Fruit fly (Drosophila melanogaster) whole organism, embryonic: ENCODE results near the gene corn.

ENCODE experiments used
- Atf-2 ChIP-seq: fragments of 200-800 bp; sonication (Bioruptor generic); optimal IDR thresholded peaks from 2 replicates; lab custom pipeline; 2016; ENCODE audit warnings: missing biosample characterization, missing genetic modification characterization
- Bgb ChIP-seq: fragments of 200-800 bp; sonication (Bioruptor generic); IDR thresholded peaks from 2 replicates; pipeline ENCODE4 v1.3.6; 2022; ENCODE audit warnings: missing biosample characterization, missing genetic modification characterization; ENCODE audit not compliant: partially characterized antibody
- Blimp-1 ChIP-seq: fragments of 200-800 bp; sonication (Bioruptor generic); optimal IDR thresholded peaks from 3 replicates; lab custom pipeline; 2018; ENCODE audit warnings: missing biosample characterization, missing genetic modification characterization, mild to moderate bottlenecking, moderate library complexity, missing genetic modification reagents
- CG10321 ChIP-seq: fragments of 200-800 bp; sonication (Bioruptor generic); IDR thresholded peaks from 2 replicates; pipeline ENCODE4 v1.3.6; 2022; ENCODE audit warnings: missing biosample characterization, missing genetic modification characterization
- CG10979 ChIP-seq: fragments of 200-800 bp; sonication (Bioruptor generic); optimal IDR thresholded peaks from 2 replicates; lab custom pipeline; 2018; ENCODE audit warnings: missing biosample characterization, mild to moderate bottlenecking, missing genetic modification characterization, moderate library complexity
- CG11504 ChIP-seq: fragments of 200-800 bp; sonication (Bioruptor generic); optimal IDR thresholded peaks from 3 replicates; lab custom pipeline; 2019; ENCODE audit warnings: missing biosample characterization, mild to moderate bottlenecking, missing genetic modification characterization, moderate library complexity
- CG11695 ChIP-seq: fragments of 200-800 bp; sonication (Bioruptor generic); IDR thresholded peaks from 3 replicates; pipeline ENCODE4 v1.3.6; 2022; ENCODE audit warnings: missing biosample characterization, missing genetic modification characterization
- CG12071 ChIP-seq: fragments of 200-800 bp; sonication (Bioruptor generic); optimal IDR thresholded peaks from 3 replicates; lab custom pipeline; 2018; ENCODE audit warnings: missing biosample characterization, mild to moderate bottlenecking, missing genetic modification characterization
- CG12219 ChIP-seq: fragments of 200-800 bp; sonication (Bioruptor generic); optimal IDR thresholded peaks from 3 replicates; lab custom pipeline; 2018; ENCODE audit warnings: missing biosample characterization, mild to moderate bottlenecking, missing genetic modification characterization
- CG12299 ChIP-seq: fragments of 200-800 bp; sonication (Bioruptor generic); optimal IDR thresholded peaks from 2 replicates; lab custom pipeline; 2018; ENCODE audit warnings: missing biosample characterization, mild to moderate bottlenecking, missing genetic modification characterization
- CG13287 ChIP-seq: fragments of 200-800 bp; sonication (Bioruptor generic); IDR thresholded peaks from 2 replicates; pipeline ENCODE4 v1.3.6; 2022; ENCODE audit warnings: missing biosample characterization, missing genetic modification characterization; ENCODE audit not compliant: partially characterized antibody
- CG15696 ChIP-seq: fragments of 200-800 bp; sonication (Bioruptor generic); optimal IDR thresholded peaks from 2 replicates; lab custom pipeline; 2019; ENCODE audit warnings: missing biosample characterization, mild to moderate bottlenecking, missing genetic modification characterization, moderate library complexity
- CG17328 ChIP-seq: fragments of 200-800 bp; sonication (Bioruptor generic); IDR thresholded peaks from 2 replicates; pipeline ENCODE4 v1.3.6; 2022; ENCODE audit warnings: missing biosample characterization, missing genetic modification characterization
- CG17359 ChIP-seq: fragments of 200-800 bp; sonication (Bioruptor generic); optimal IDR thresholded peaks from 3 replicates; lab custom pipeline; 2018; ENCODE audit warnings: missing biosample characterization, mild to moderate bottlenecking, missing genetic modification characterization, moderate library complexity
- CG18262 ChIP-seq: fragments of 200-800 bp; optimal IDR thresholded peaks from 3 replicates; lab custom pipeline; 2019; ENCODE audit warnings: missing biosample characterization, mild to moderate bottlenecking, missing genetic modification characterization, moderate library complexity
- CG2712 ChIP-seq: fragments of 200-800 bp; optimal IDR thresholded peaks from 3 replicates; lab custom pipeline; 2019; ENCODE audit warnings: missing biosample characterization, mild to moderate bottlenecking, missing genetic modification characterization, moderate library complexity
- CG32767 ChIP-seq: fragments of 200-800 bp; sonication (Bioruptor generic); IDR thresholded peaks from 2 replicates; pipeline ENCODE4 v1.3.6; 2022; ENCODE audit warnings: missing biosample characterization, missing genetic modification characterization
- CG33557 ChIP-seq: fragments of 200-800 bp; sonication (Bioruptor generic); optimal IDR thresholded peaks from 2 replicates; lab custom pipeline; 2019; ENCODE audit warnings: missing biosample characterization, mild to moderate bottlenecking, missing genetic modification characterization, moderate library complexity
- CG6689 ChIP-seq: fragments of 200-800 bp; sonication (Bioruptor generic); IDR thresholded peaks from 2 replicates; pipeline ENCODE4 v1.3.6; 2022; ENCODE audit warnings: missing biosample characterization, missing genetic modification characterization
- CG6791 ChIP-seq: fragments of 200-800 bp; sonication (Bioruptor generic); IDR thresholded peaks from 3 replicates; pipeline ENCODE4 v1.3.6; 2022; ENCODE audit warnings: missing biosample characterization, missing genetic modification characterization; ENCODE audit not compliant: partially characterized antibody
- Deaf1 ChIP-seq: fragments of 200-800 bp; optimal IDR thresholded peaks from 3 replicates; lab custom pipeline; 2019; ENCODE audit warnings: missing biosample characterization, mild to moderate bottlenecking, missing genetic modification characterization, moderate library complexity
- Dref ChIP-seq: fragments of 200-800 bp; sonication (Bioruptor generic); IDR thresholded peaks from 2 replicates; pipeline ENCODE4 v1.3.6; 2022; ENCODE audit warnings: missing biosample characterization, missing genetic modification characterization
- Drgx ChIP-seq: fragments of 200-800 bp; sonication (Bioruptor generic); IDR thresholded peaks from 2 replicates; pipeline ENCODE4 v1.3.6; 2022; ENCODE audit warnings: missing biosample characterization, missing genetic modification characterization
- Ets65A ChIP-seq: fragments of 200-800 bp; sonication (Bioruptor generic); peaks from one replicate; lab custom pipeline; 2016; ENCODE audit warnings: missing biosample characterization, missing genetic modification characterization
- Gug ChIP-seq: fragments of 200-800 bp; sonication (Bioruptor generic); IDR thresholded peaks from 4 replicates; pipeline ENCODE4 v1.3.6; 2022; ENCODE audit warnings: missing biosample characterization, missing genetic modification characterization
- HLH3B ChIP-seq: fragments of 200-800 bp; sonication (Bioruptor generic); IDR thresholded peaks from 2 replicates; pipeline ENCODE4 v1.3.6; 2022; ENCODE audit warnings: missing biosample characterization, missing genetic modification characterization
- Med ChIP-seq: fragments of 200-800 bp; sonication (Bioruptor generic); peaks from one replicate; lab custom pipeline; 2016; ENCODE audit warnings: missing biosample characterization, missing genetic modification characterization, mild to moderate bottlenecking, inconsistent platforms, moderate library complexity
- Mes4 ChIP-seq: fragments of 200-800 bp; sonication (Bioruptor generic); optimal IDR thresholded peaks from 2 replicates; lab custom pipeline; 2016; ENCODE audit warnings: missing biosample characterization, missing genetic modification characterization
- Myb ChIP-seq: fragments of 200-800 bp; sonication (Bioruptor generic); optimal IDR thresholded peaks from 2 replicates; lab custom pipeline; 2016; ENCODE audit warnings: missing biosample characterization, missing genetic modification characterization
- Sox102F ChIP-seq: fragments of 200-800 bp; sonication (Bioruptor generic); optimal IDR thresholded peaks from 2 replicates; lab custom pipeline; 2018; ENCODE audit warnings: missing biosample characterization, mild to moderate bottlenecking, missing genetic modification characterization, moderate library complexity
- TFAM ChIP-seq: fragments of 200-800 bp; sonication (Bioruptor generic); optimal IDR thresholded peaks from 2 replicates; lab custom pipeline; 2017; ENCODE audit warnings: missing biosample characterization, missing genetic modification characterization, inconsistent platforms
- ab ChIP-seq: fragments of 200-800 bp; sonication (Bioruptor generic); optimal IDR thresholded peaks from 2 replicates; lab custom pipeline; 2016; ENCODE audit warnings: missing biosample characterization, missing genetic modification characterization
- ase ChIP-seq: fragments of 200-800 bp; sonication (Bioruptor generic); IDR thresholded peaks from 3 replicates; pipeline ENCODE4 v1.3.6; 2022; ENCODE audit warnings: missing biosample characterization, missing genetic modification characterization
- bowl ChIP-seq: fragments of 200-800 bp; sonication (Bioruptor generic); IDR thresholded peaks from 2 replicates; pipeline ENCODE4 v1.3.6; 2022; ENCODE audit warnings: missing biosample characterization, missing genetic modification characterization
- bsh ChIP-seq, 2 experiments: fragments of 200-800 bp; sonication (Bioruptor generic); optimal IDR thresholded peaks; 2 replicates each; lab custom pipeline; 2017 to 2018; ENCODE audit warnings: mild to moderate bottlenecking in 2 of 2, missing biosample characterization in 2 of 2, missing genetic modification characterization in 2 of 2, moderate library complexity in 1 of 2
- dan ChIP-seq: fragments of 200-800 bp; sonication (Bioruptor generic); IDR thresholded peaks from 2 replicates; pipeline ENCODE4 v1.3.6; 2022; ENCODE audit warnings: missing biosample characterization, missing genetic modification characterization
- eyg ChIP-seq: fragments of 200-800 bp; sonication (Bioruptor generic); optimal IDR thresholded peaks from 3 replicates; lab custom pipeline; 2016; ENCODE audit warnings: missing biosample characterization, missing genetic modification characterization
- fd96Cb ChIP-seq: fragments of 200-800 bp; sonication (Bioruptor generic); optimal IDR thresholded peaks from 2 replicates; lab custom pipeline; 2018; ENCODE audit warnings: missing biosample characterization, mild to moderate bottlenecking, missing genetic modification characterization, moderate library complexity
- klu ChIP-seq: fragments of 200-800 bp; sonication (Bioruptor generic); IDR thresholded peaks from 2 replicates; pipeline ENCODE4 v1.3.6; 2022; ENCODE audit warnings: missing biosample characterization, missing genetic modification characterization
- nom ChIP-seq: fragments of 200-800 bp; sonication (Bioruptor generic); optimal IDR thresholded peaks from 2 replicates; lab custom pipeline; 2017; ENCODE audit warnings: missing biosample characterization, missing genetic modification characterization, mild to moderate bottlenecking, moderate library complexity, missing genetic modification reagents
- pfk ChIP-seq: fragments of 200-800 bp; sonication (Bioruptor generic); optimal IDR thresholded peaks from 2 replicates; lab custom pipeline; 2018; ENCODE audit warnings: missing biosample characterization, mild to moderate bottlenecking, missing genetic modification characterization, moderate library complexity
- prd ChIP-seq, 3 experiments: fragments of >200 bp in 2 of 3; fragments of 200-800 bp in 1 of 3; sonication (Bioruptor generic) in 1 of 3; optimal IDR thresholded peaks in 2 of 3; IDR thresholded peaks in 1 of 3; 2 replicates in 2 of 3; 3 replicates in 1 of 3; pipeline versions ENCODE4 v1.3.6 to Lab custom; 2017 to 2022; ENCODE audit warnings: missing biosample characterization in 1 of 3, missing genetic modification characterization in 1 of 3
- ranshi ChIP-seq: fragments of 200-800 bp; sonication (Bioruptor generic); IDR thresholded peaks from 2 replicates; pipeline ENCODE4 v1.3.6; 2022; ENCODE audit warnings: missing biosample characterization, missing genetic modification characterization
- row ChIP-seq: fragments of 200-800 bp; sonication (Bioruptor generic); IDR thresholded peaks from 3 replicates; pipeline ENCODE4 v1.3.6; 2022; ENCODE audit warnings: missing biosample characterization, missing genetic modification characterization
- sens ChIP-seq: fragments of 200-800 bp; sonication (Bioruptor generic); peaks from one replicate; lab custom pipeline; 2016; ENCODE audit warnings: missing biosample characterization, missing genetic modification characterization
- shn ChIP-seq: fragments of 200-800 bp; sonication (Bioruptor generic); optimal IDR thresholded peaks from 3 replicates; lab custom pipeline; 2016; ENCODE audit warnings: missing biosample characterization, missing genetic modification characterization
- vvl ChIP-seq: fragments of 200-800 bp; sonication (Bioruptor generic); IDR thresholded peaks from 2 replicates; pipeline ENCODE4 v1.3.6; 2022; ENCODE audit warnings: missing biosample characterization, missing genetic modification characterization
- yki ChIP-seq: fragments of >200 bp; optimal IDR thresholded peaks from 3 replicates; lab custom pipeline; 2018

Gene corn

dm6 chr3L:7151521-7152465, 5.1 kb downstream of the corn start (continued):
- no peak for TF ChIP-seq Myb (GFP tag; lab: Kevin White, UChicago)
- TF ChIP-seq Dref = no peak
- TF ChIP-seq CG17359 = peak; percentile 61
- no peak for TF ChIP-seq dan (GFP tag; lab: Robert Waterston, UW)

DNA sequence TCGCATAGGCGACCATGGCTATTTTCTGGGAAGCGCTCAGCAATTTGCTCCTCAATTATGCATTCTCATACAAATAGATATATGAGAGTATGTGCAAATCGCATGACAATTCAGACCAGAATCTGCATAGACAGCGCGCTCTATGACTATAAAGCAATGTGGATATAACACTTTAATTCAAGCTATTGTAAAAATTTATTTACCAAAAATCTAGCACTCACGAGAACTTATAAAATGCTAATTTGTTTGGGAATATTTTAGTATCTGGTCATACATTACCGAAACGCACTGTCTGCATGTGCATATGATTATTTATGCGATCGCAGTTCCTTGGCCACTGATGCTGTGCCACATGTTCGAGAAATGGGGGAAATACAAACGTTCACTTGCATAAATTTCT, 6.0 kb downstream of the corn start:
- TF ChIP-seq CG6689 = 0 out of 2 replicates have a peak, but pooled peaks have one; percentile 40
- TF ChIP-seq Drgx (GFP tag; lab: Robert Waterston, UW) = peak; percentile 89
- no peak for TF ChIP-seq shn
- TF ChIP-seq sens (GFP tag; lab: Kevin White, UChicago) = peak; percentile 67
- no peak for TF ChIP-seq Deaf1 (tag; lab: Kevin White, UChicago)
- TF ChIP-seq CG2712 (tag; lab: Kevin White, UChicago) = peak; percentile 18
- no peak for TF ChIP-seq CG12299 (tag; lab: Kevin White, UChicago)
- TF ChIP-seq Sox102F = peak; percentile 26
- TF ChIP-seq ranshi = peak; percentile 21; the same call in 1 of the 2 replicates
- peak; percentile 3 for TF ChIP-seq fd96Cb (tag; lab: Kevin White, UChicago)
- TF ChIP-seq bowl (GFP tag; lab: Robert Waterston, UW) = no peak
- peak; percentile 0 for TF ChIP-seq Blimp-1 (GFP tag; lab: Kevin White, UChicago)
- no peak for TF ChIP-seq CG32767 (GFP tag; lab: Robert Waterston, UW)
- TF ChIP-seq vvl (GFP tag; lab: Robert Waterston, UW) = peak; percentile 48; the same call in 1 of the 2 replicates
- TF ChIP-seq klu (GFP tag; lab: Robert Waterston, UW) = no peak
- peak; percentile 18; the same call in 1 of the 2 replicates for TF ChIP-seq CG17328 (GFP tag; lab: Robert Waterston, UW)
- peak; percentile 64 for TF ChIP-seq nom (GFP tag; lab: Kevin White, UChicago)
- TF ChIP-seq CG11695 = 0 out of 3 replicates have a peak, but pooled peaks have one; percentile 28
- no peak for TF ChIP-seq prd (optimal IDR thresholded peaks at IDR 0.05; lab: Kevin White, UChicago)
- TF ChIP-seq prd (GFP tag; IDR thresholded peaks at IDR 0.05; lab: Robert Waterston, UW) = peak; percentile 36; the same call in 1 of the 3 replicates
- TF ChIP-seq CG10321 (GFP tag; lab: Robert Waterston, UW) = no peak
- TF ChIP-seq Med (GFP tag; lab: Kevin White, UChicago) = peak; percentile 50
- peak; percentile 9 for TF ChIP-seq CG18262 (tag; lab: Kevin White, UChicago)
- TF ChIP-seq pfk = no peak
- no peak for TF ChIP-seq CG12219
- TF ChIP-seq CG10979 = peak; percentile 12
- TF ChIP-seq CG11504 (tag; lab: Kevin White, UChicago) = peak; percentile 14
- TF ChIP-seq bsh (GFP tag; optimal IDR thresholded peaks at IDR 0.05; lab: Kevin White, UChicago) = peak; percentile 35 to 41
- TF ChIP-seq HLH3B = peak; percentile 28; the same call in 1 of the 2 replicates

- TF ChIP-seq Atf-2 (GFP tag; lab: Kevin White, UChicago) (no peak), TFAM (GFP tag; lab: Kevin White, UChicago) (no peak), CG33557 (GFP tag; lab: Kevin White, UChicago) (no peak), Myb (GFP tag; lab: Kevin White, UChicago) (no peak), Ets65A (GFP tag; lab: Kevin White, UChicago) (peak; percentile 16), CG12071 (no peak), CG13287 (GFP tag; lab: Robert Waterston, UW) (no peak), ab (GFP tag; lab: Kevin White, UChicago) (no peak), CG15696 (tag; lab: Kevin White, UChicago) (no peak), ase (GFP tag; lab: Robert Waterston, UW) (no peak), fd96Cb (tag; lab: Kevin White, UChicago) (peak; percentile 8), Mes4 (no peak), Gug (no peak), row (GFP tag; lab: Robert Waterston, UW) (peak; percentile 25; the same call in 1 of the 3 replicates), CG6791 (no peak), eyg (GFP tag; lab: Kevin White, UChicago) (no peak), yki (no peak), Bgb (no peak)
Measured at dm6 chr3L:7149827-7150226, 7.0 kb downstream of the corn start.
